Fruit fly (Drosophila melanogaster): ENCODE measurements around the gene Cox10.

DNA sequence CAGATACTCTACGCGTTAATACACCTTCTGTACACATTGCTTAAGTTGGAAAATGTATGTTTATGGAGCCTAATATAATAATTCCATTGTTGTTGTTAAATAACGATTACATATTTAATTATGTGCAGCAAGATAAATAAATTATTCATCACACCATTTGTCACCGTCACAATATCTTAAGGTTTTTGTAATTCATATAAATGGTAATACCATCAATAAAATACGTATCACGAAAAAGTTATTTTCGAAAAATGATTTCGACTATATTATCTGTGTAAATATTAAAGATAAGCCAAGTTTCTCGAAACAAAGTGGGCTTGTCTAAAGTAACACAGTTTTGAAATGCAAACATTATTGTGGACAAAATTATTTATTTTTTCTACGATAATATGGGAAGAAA, 9.1 kb upstream of the Cox10 start, which contains the start of gene CG4995:
- TF ChIP-seq CG12155 (GFP tag; optimal IDR thresholded peaks at IDR 0.05) (no peak), Ravus (GFP tag; IDR thresholded peaks at IDR 0.05) (no peak), NC2β (GFP tag; optimal IDR thresholded peaks at IDR 0.05) (no peak), CG5180 (GFP tag; optimal IDR thresholded peaks at IDR 0.05) (no peak), sob (GFP tag; IDR thresholded peaks at IDR 0.05) (no peak), CG32767 (GFP tag; IDR thresholded peaks at IDR 0.05) (no peak), prd (optimal IDR thresholded peaks at IDR 0.05) (no peak), prd (GFP tag; IDR thresholded peaks at IDR 0.05) (no peak), CG4730 (GFP tag; IDR thresholded peaks at IDR 0.05) (no peak), pb (GFP tag; optimal IDR thresholded peaks at IDR 0.05) (no peak), sr (GFP tag; IDR thresholded peaks at IDR 0.05) (no peak)

Data from whole organism, embryonic.